Worm (Caenorhabditis elegans) whole organism, young adult: ENCODE measurements around the gene nhr-65.

Experiments
- ama-1 ChIP-seq, 3 experiments: fragments of 150-350 bp in 1 of 3; sonication (generic microtip) in 2 of 3; optimal IDR thresholded peaks; 2 replicates each; lab custom pipeline; 2014 to 2018; ENCODE audit warnings: missing biosample characterization in 2 of 3, missing genetic modification characterization in 2 of 3, missing genetic modification reagents in 2 of 3
- aptf-3 ChIP-seq: fragments of 200-800 bp; sonication (Bioruptor generic); IDR thresholded peaks from 2 replicates; pipeline ENCODE4 v1.3.6; 2022; ENCODE audit warnings: missing genetic modification characterization, missing compliant biosample characterization
- bed-2 ChIP-seq: fragments of 200-800 bp; sonication (Bioruptor generic); IDR thresholded peaks from 2 replicates; pipeline ENCODE4 v1.3.6; 2022; ENCODE audit warnings: missing genetic modification reagents, missing genetic modification characterization, missing compliant biosample characterization
- hrde-1 ChIP-seq: sonication (generic microtip); optimal IDR thresholded peaks from 2 replicates; lab custom pipeline; 2016; ENCODE audit warnings: missing genetic modification characterization, mild to moderate bottlenecking, missing compliant biosample characterization, moderate library complexity, missing genotype, missing genetic modification reagents, borderline replicate concordance

DNA sequence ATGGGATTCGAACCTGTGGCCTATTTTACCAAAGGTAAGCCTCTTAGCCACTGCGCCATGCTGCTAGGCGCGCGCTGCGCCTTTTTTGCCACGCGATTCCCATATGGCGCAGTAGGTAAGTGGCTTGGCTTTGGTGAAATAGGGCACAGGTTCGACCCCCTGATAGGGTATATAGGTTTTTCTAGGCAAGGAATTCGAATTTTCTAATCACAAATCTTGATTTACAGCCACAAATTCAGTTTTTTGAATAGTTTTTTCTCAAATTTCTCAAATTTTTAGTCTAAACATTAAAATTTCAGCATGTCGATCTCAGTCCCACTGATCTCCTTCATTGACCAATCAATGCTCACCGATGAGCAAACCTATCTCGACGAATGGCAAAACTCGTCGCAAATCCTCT, 28.4 kb upstream of the nhr-65 start, which contains the start of gene C54E10.3:
- TF ChIP-seq ama-1 (optimal IDR thresholded peaks at IDR 0.05; lab: Kevin White, UChicago) (no peak), ama-1 (GFP tag; optimal IDR thresholded peaks at IDR 0.05; lab: Kevin White, UChicago) (no peak), bed-2 (GFP tag; lab: Robert Waterston, UW) (no peak), aptf-3 (GFP tag; lab: Robert Waterston, UW) (no peak), hrde-1 (tag; lab: Kevin White, UChicago) (no peak)
